Worm (Caenorhabditis elegans): ENCODE results near the gene blos-4.

- TF ChIP-seq snpc-1.3 (tag; optimal IDR thresholded peaks at IDR 0.05; ENCODE audit: insufficient read depth) = no peak
- no peak for TF ChIP-seq hsf-1 (GFP tag; IDR thresholded peaks at IDR 0.05)
- no peak for TF ChIP-seq nfyb-1 (GFP tag; IDR thresholded peaks at IDR 0.05)
- no peak for TF ChIP-seq aptf-3 (GFP tag; IDR thresholded peaks at IDR 0.05)
These were observed 15.6 kb downstream of the blos-4 start, which contains the start of gene nmgp-1 for ce11 chrII:6260684-6261083.

Data from whole organism, young adult.